Worm (Caenorhabditis elegans) whole organism, L4 larva: Measurements from ENCODE around the gene Y70C5A.3.

Experiments
- egl-27 ChIP-seq: sonication (generic microtip); optimal IDR thresholded peaks from 3 replicates; lab custom pipeline; 2017; ENCODE audit warnings: missing biosample characterization, missing genetic modification reagents, missing genetic modification characterization
- mxl-2 ChIP-seq: fragments of 200-800 bp; sonication (Bioruptor generic); conservative IDR thresholded peaks from 2 replicates; pipeline ENCODE4 v1.3.6; 2022; ENCODE audit warnings: missing genetic modification reagents, missing genetic modification characterization, missing compliant biosample characterization

DNA sequence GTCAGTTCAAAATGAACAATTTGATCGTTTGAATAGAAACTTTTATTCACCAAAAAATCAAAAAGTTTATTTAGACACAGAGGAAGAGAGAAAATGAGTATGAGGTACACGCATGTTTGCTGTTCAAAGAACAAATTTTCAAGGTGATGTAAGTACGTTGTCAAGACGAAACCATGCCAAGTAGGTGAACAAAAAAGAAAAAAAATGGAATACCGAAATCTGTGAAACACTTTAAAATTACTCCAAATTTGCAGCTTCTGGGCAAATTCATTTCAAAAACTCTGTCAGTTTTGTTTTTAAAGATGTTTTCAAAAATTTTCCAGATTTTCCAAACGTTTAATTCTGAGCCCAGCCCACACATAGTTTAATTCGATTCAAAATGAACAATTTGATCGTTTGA, 40.3 kb downstream of the Y70C5A.3 start, which contains the start of gene nhr-271:
- TF ChIP-seq mxl-2 (GFP tag; lab: Robert Waterston, UW) (no peak), egl-27 (tag; lab: Kevin White, UChicago) (no peak)
